Worm (Caenorhabditis elegans) whole organism, L3 larva: Measurements from ENCODE around the gene Y59C2A.2.
"Not testable (repeated sequence)": the region's sequence is repeated elsewhere in the genome, so short reads cannot be mapped to it uniquely, and the experiment has no call there.

ENCODE experiments used
- R02D3.7 ChIP-seq: fragments of 150-350 bp; optimal IDR thresholded peaks from 2 replicates; lab custom pipeline; 2014; ENCODE audit warnings: missing biosample characterization, missing genetic modification characterization
- ZK546.5 ChIP-seq: sonication (generic microtip); optimal IDR thresholded peaks from 2 replicates; lab custom pipeline; 2017; ENCODE audit warnings: missing biosample characterization, missing genetic modification characterization
- aly-2 ChIP-seq: fragments of 150-350 bp; optimal IDR thresholded peaks from 2 replicates; lab custom pipeline; 2014; ENCODE audit warnings: missing biosample characterization, missing genetic modification characterization
- ceh-28 ChIP-seq: fragments of 150-350 bp; optimal IDR thresholded peaks from 2 replicates; lab custom pipeline; 2014; ENCODE audit warnings: missing biosample characterization, missing genetic modification reagents, missing genetic modification characterization
- ceh-82 ChIP-seq: fragments of 150-350 bp; optimal IDR thresholded peaks from 2 replicates; lab custom pipeline; 2014; ENCODE audit warnings: missing biosample characterization, missing genetic modification characterization
- ceh-9 ChIP-seq: sonication (generic microtip); optimal IDR thresholded peaks from 2 replicates; lab custom pipeline; 2018; ENCODE audit warnings: missing biosample characterization, missing genetic modification characterization
- daf-12 ChIP-seq: fragments of 150-350 bp; optimal IDR thresholded peaks from 2 replicates; lab custom pipeline; 2014; ENCODE audit warnings: missing biosample characterization, missing genetic modification reagents, missing genetic modification characterization
- egl-27 ChIP-seq: sonication (generic microtip); optimal IDR thresholded peaks from 4 replicates; lab custom pipeline; 2017; ENCODE audit warnings: missing biosample characterization, missing genetic modification reagents, missing genetic modification characterization
- egl-5 ChIP-seq: fragments of 150-350 bp; optimal IDR thresholded peaks from 2 replicates; lab custom pipeline; 2017; ENCODE audit warnings: missing biosample characterization, missing genetic modification reagents, missing genetic modification characterization, inconsistent platforms
- elt-1 ChIP-seq: fragments of 150-350 bp; optimal IDR thresholded peaks from 2 replicates; lab custom pipeline; 2014; ENCODE audit warnings: missing biosample characterization, missing genetic modification characterization
- elt-2 ChIP-seq: sonication (generic microtip); optimal IDR thresholded peaks from 2 replicates; lab custom pipeline; 2016; ENCODE audit warnings: missing genetic modification reagents, mild to moderate bottlenecking, missing genetic modification characterization, missing compliant biosample characterization
- elt-3 ChIP-seq, 3 experiments: fragments of 150-350 bp in 1 of 3; sonication (generic microtip) in 2 of 3; optimal IDR thresholded peaks; 2 replicates in 2 of 3; 4 replicates in 1 of 3; lab custom pipeline; 2014 to 2017; ENCODE audit warnings: missing biosample characterization in 3 of 3, missing genetic modification characterization in 3 of 3
- eor-1 ChIP-seq, 2 experiments: fragments of 150-350 bp; optimal IDR thresholded peaks; 2 replicates each; lab custom pipeline; 2014 to 2018; ENCODE audit warnings: missing biosample characterization in 2 of 2, missing genetic modification characterization in 2 of 2
- fkh-10 ChIP-seq: sonication (generic microtip); optimal IDR thresholded peaks from 2 replicates; lab custom pipeline; 2017; ENCODE audit warnings: missing biosample characterization, missing genetic modification reagents, missing genetic modification characterization
- fkh-2 ChIP-seq: fragments of 150-350 bp; optimal IDR thresholded peaks from 2 replicates; lab custom pipeline; 2014; ENCODE audit warnings: missing biosample characterization, missing genetic modification reagents, missing genetic modification characterization
- fos-1 ChIP-seq: fragments of 150-350 bp; optimal IDR thresholded peaks from 2 replicates; lab custom pipeline; 2014; ENCODE audit warnings: missing biosample characterization, missing genetic modification characterization
- hmg-11 ChIP-seq: sonication (generic microtip); optimal IDR thresholded peaks from 2 replicates; lab custom pipeline; 2016; ENCODE audit warnings: missing genetic modification characterization, missing compliant biosample characterization
- jun-1 ChIP-seq: fragments of 150-350 bp; optimal IDR thresholded peaks from 2 replicates; lab custom pipeline; 2014; ENCODE audit warnings: missing biosample characterization, missing genetic modification reagents, missing genetic modification characterization
- lin-39 ChIP-seq: fragments of 150-350 bp; optimal IDR thresholded peaks from 2 replicates; lab custom pipeline; 2018; ENCODE audit warnings: missing biosample characterization, missing genetic modification reagents, missing genetic modification characterization
- mdl-1 ChIP-seq: fragments of 150-350 bp; optimal IDR thresholded peaks from 2 replicates; lab custom pipeline; 2014; ENCODE audit warnings: missing biosample characterization, missing genetic modification characterization
- mml-1 ChIP-seq: fragments of 150-350 bp; sonication (generic microtip); optimal IDR thresholded peaks from 3 replicates; lab custom pipeline; 2014; ENCODE audit warnings: missing biosample characterization, missing genetic modification characterization
- nhr-11 ChIP-seq: fragments of 150-350 bp; optimal IDR thresholded peaks from 2 replicates; lab custom pipeline; 2014; ENCODE audit warnings: missing biosample characterization, missing genetic modification characterization
- nhr-12 ChIP-seq: fragments of 150-350 bp; optimal IDR thresholded peaks from 2 replicates; lab custom pipeline; 2014; ENCODE audit warnings: missing biosample characterization, missing genetic modification characterization
- nhr-237 ChIP-seq: fragments of 150-350 bp; optimal IDR thresholded peaks from 2 replicates; lab custom pipeline; 2014; ENCODE audit warnings: missing biosample characterization, missing genetic modification characterization
- nhr-25 ChIP-seq: sonication (generic microtip); optimal IDR thresholded peaks from 2 replicates; lab custom pipeline; 2017; ENCODE audit warnings: missing biosample characterization, missing genetic modification characterization
- nhr-28 ChIP-seq: fragments of 150-350 bp; optimal IDR thresholded peaks from 2 replicates; lab custom pipeline; 2014; ENCODE audit warnings: missing biosample characterization, missing genetic modification characterization
- nhr-43 ChIP-seq: sonication (generic microtip); optimal IDR thresholded peaks from 2 replicates; lab custom pipeline; 2016; ENCODE audit warnings: mild to moderate bottlenecking, missing genetic modification characterization, missing compliant biosample characterization; ENCODE audit not compliant: poor library complexity, severe bottlenecking
- nhr-77 ChIP-seq: fragments of 150-350 bp; optimal IDR thresholded peaks from 2 replicates; lab custom pipeline; 2014; ENCODE audit warnings: missing biosample characterization, missing genetic modification characterization
- pqm-1 ChIP-seq: fragments of 150-350 bp; optimal IDR thresholded peaks from 2 replicates; lab custom pipeline; 2017; ENCODE audit warnings: missing biosample characterization, missing genetic modification characterization, inconsistent platforms
- skn-1 ChIP-seq: fragments of 150-350 bp; optimal IDR thresholded peaks from 2 replicates; lab custom pipeline; 2014; ENCODE audit warnings: missing biosample characterization, missing genetic modification characterization
- snpc-4 ChIP-seq: fragments of 150-350 bp; optimal IDR thresholded peaks from 2 replicates; lab custom pipeline; 2014; ENCODE audit warnings: missing biosample characterization, missing genetic modification characterization
- tbx-2 ChIP-seq: sonication (generic microtip); optimal IDR thresholded peaks from 2 replicates; lab custom pipeline; 2016; ENCODE audit warnings: mild to moderate bottlenecking, missing genetic modification characterization, missing compliant biosample characterization
- unc-39 ChIP-seq: sonication (generic microtip); optimal IDR thresholded peaks from 4 replicates; lab custom pipeline; 2017; ENCODE audit warnings: missing biosample characterization, missing genetic modification characterization
- unc-62 ChIP-seq: fragments of 150-350 bp; sonication (generic microtip); optimal IDR thresholded peaks from 4 replicates; lab custom pipeline; 2014; ENCODE audit warnings: missing biosample characterization, missing genetic modification reagents, missing genetic modification characterization
- ztf-4 ChIP-seq: fragments of 150-350 bp; optimal IDR thresholded peaks from 2 replicates; lab custom pipeline; 2014; ENCODE audit warnings: missing biosample characterization, missing genetic modification characterization

Gene Y59C2A.2

DNA sequence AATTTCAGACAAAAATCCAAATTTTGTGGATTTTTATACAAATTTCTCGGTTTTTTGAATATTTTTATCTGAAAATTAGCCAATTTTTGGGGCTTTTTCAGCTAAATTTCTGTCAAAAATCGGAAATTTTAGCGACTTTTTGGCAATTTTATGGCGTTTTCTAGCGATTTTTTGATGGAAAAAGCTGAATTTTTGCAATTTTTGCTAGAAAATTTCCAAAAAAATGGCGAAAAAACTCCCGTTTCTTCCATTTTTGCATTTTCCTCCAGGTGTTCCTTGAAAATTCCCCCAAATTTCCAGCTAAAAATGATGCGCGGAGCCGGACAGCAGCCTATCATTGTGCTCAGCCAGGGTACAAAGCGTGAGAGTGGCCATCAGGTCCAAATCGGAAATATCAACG is 29.3 kb upstream of the Y59C2A.2 start, which contains the start of gene cct-3:
Gene cct-3 (plus strand): TSS at position 301 of the 400 bp plus-strand sequence.
- TF ChIP-seq ceh-82 (tag; lab: Kevin White, UChicago): no peak
- TF ChIP-seq nhr-28 (tag; lab: Kevin White, UChicago): no peak
- TF ChIP-seq unc-39 (tag; lab: Kevin White, UChicago): no peak
- TF ChIP-seq nhr-43 (tag; lab: Kevin White, UChicago): no peak
- no peak for TF ChIP-seq ZK546.5 (tag; lab: Kevin White, UChicago)

DNA sequence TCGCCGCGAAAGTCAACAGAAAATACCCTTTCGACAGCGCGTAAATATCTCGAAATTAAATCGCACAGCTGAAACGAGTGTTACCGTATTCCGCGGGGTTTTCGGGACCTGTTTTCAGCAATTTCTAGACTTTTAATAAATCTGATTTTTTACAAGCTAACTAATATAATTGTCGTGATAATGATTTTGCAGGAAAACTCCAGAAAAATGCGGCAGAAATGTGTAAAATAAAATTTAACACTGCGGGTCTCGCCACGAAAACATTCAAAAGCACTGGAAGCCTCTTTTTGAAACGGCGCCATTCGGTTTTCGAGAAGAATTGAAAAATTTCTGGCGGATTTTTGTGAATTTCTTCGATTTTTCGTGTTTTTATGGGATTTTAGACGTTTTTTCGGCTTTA is 28.5 kb upstream of the Y59C2A.2 start, which contains the start of gene F54A3.6:
Gene F54A3.6 (minus strand): TSS at position 42 of the 400 bp plus-strand sequence.
- TF ChIP-seq lin-39 (tag; lab: Kevin White, UChicago); mml-1 (tag; lab: Kevin White, UChicago); tbx-2: not testable (repeated sequence)

DNA sequence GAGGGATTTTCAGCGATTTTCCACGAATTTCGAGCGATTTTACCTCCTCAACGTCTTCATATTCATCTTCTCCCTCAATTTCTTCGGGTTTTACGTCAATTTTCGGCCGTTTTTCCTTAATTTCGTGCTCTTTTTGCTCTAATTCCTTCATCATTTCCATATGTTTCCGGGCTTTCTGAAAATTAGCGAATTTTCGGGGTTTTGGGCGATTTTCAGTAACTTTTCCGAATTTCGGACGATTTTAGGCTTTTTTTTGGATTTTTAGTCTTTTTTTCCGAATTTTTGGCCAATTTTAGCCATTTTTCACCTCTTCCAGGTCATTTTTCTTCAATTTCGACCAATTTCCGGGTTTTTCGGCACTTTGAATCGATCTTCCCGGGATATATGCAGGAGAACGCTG is 26.4 kb upstream of the Y59C2A.2 start:
- TF ChIP-seq eor-1 (tag; optimal IDR thresholded peaks at IDR 0.05; lab: Kevin White, UChicago): no peak
- no peak for TF ChIP-seq mml-1 (tag; lab: Kevin White, UChicago)
- TF ChIP-seq nhr-43 (tag; lab: Kevin White, UChicago): no peak
- TF ChIP-seq pqm-1 (tag; lab: Kevin White, UChicago): no peak
- TF ChIP-seq unc-62: no peak
- no peak for TF ChIP-seq ztf-4 (tag; lab: Kevin White, UChicago)
- TF ChIP-seq unc-39 (tag; lab: Kevin White, UChicago): no peak
- TF ChIP-seq elt-1 (tag; lab: Kevin White, UChicago): no peak
- TF ChIP-seq ceh-9: no peak
- TF ChIP-seq R02D3.7: no peak
- TF ChIP-seq mdl-1 (tag; lab: Kevin White, UChicago): no peak
- TF ChIP-seq, all 47 proteins: peak for 0

DNA sequence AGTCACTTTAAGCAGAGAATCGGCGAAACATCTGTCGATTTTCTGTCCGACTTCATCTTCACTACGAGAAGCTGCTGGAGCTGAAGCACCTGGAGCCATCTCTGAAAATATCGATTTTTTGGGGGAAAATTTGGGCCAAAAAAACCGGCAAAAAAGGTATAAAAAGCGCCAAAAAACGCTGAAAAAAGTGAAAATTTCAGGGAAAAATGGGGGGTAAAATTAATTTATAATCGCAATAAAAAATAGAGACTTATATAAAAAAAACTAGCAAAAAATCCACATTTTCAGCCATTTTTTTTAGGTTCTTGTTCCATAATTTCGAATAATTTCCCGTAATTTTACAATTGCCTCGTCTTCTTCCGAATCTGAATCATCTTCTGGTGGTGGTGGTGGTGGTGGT is 21.7 kb upstream of the Y59C2A.2 start, which contains the start of gene F54A3.5:
Gene F54A3.5 (minus strand): TSS at position 101 of the 400 bp plus-strand sequence.
- no peak for TF ChIP-seq unc-62
- no peak for TF ChIP-seq tbx-2
- TF ChIP-seq nhr-77 (tag; lab: Kevin White, UChicago): no peak
- no peak for TF ChIP-seq elt-2 (tag; lab: Kevin White, UChicago)
- no peak for TF ChIP-seq unc-39 (tag; lab: Kevin White, UChicago)
- TF ChIP-seq skn-1 (tag; lab: Kevin White, UChicago): no peak
- no peak for TF ChIP-seq snpc-4 (tag; lab: Kevin White, UChicago)
- no peak for TF ChIP-seq fkh-10 (GFP tag; lab: Kevin White, UChicago)
- TF ChIP-seq egl-5 (tag; lab: Kevin White, UChicago): no peak
- no peak for TF ChIP-seq elt-3 (tag; optimal IDR thresholded peaks at IDR 0.05; lab: Kevin White, UChicago)
- no peak for TF ChIP-seq ceh-82 (tag; lab: Kevin White, UChicago)
- TF ChIP-seq hmg-11 (tag; lab: Kevin White, UChicago): no peak
- TF ChIP-seq elt-1 (tag; lab: Kevin White, UChicago): no peak
- TF ChIP-seq jun-1 (tag; lab: Kevin White, UChicago): no peak
- no peak for TF ChIP-seq nhr-237
- TF ChIP-seq ZK546.5 (tag; lab: Kevin White, UChicago): no peak
- TF ChIP-seq nhr-25 (tag; lab: Kevin White, UChicago): no peak

DNA sequence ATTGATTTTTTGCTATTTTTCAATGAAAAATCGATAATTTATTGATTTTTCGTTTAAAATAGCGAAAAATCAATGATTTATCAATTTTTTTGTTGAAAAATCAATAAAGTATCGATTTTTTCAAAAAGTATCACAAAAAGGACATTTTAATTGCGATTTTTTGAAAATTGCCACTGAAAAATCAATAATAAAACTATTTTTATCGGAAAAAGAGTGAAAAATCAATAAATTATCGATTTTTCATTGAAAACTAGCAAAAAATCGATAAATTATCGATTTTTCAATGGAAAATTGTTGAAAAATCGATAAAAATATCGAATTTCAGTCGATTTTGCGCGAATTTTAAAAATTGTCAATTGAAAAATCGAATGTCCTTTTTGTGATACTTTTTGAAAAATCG is 21.0 kb upstream of the Y59C2A.2 start:
- TF ChIP-seq ceh-28 (tag; lab: Kevin White, UChicago): peak; percentile 85
- TF ChIP-seq, all 47 proteins: peak for 1; not testable (repeated sequence) for 46

DNA sequence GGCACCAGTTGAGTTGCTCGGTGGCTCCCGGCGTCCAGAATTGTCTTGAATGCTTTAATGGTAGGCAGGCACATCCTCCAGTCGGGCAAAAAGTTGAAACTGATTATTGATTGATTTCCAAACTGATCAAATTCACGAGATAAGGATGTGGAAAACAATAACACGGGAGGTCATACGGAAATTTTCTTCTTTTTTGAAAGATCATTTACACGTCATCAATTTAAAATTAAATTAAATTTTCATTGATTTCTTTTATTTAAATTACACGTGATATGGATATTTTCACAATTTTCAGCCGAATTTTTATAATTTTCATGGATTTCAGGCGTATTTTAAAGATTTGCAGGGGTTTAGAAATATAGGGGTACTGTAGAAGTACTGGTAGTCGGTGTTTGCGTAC is 19.5 kb upstream of the Y59C2A.2 start, which contains the start of gene cbs-2:
Gene cbs-2 (minus strand): TSS at position 101 of the 400 bp plus-strand sequence.
- TF ChIP-seq elt-1 (tag; lab: Kevin White, UChicago) (no peak), egl-27 (tag; lab: Kevin White, UChicago) (no peak), nhr-237 (no peak), fkh-2 (tag; lab: Kevin White, UChicago) (no peak), nhr-12 (tag; lab: Kevin White, UChicago) (no peak), mml-1 (tag; lab: Kevin White, UChicago) (no peak), nhr-28 (tag; lab: Kevin White, UChicago) (no peak), jun-1 (tag; lab: Kevin White, UChicago) (no peak), nhr-11 (tag; lab: Kevin White, UChicago) (no peak), egl-5 (tag; lab: Kevin White, UChicago) (no peak), daf-12 (tag; lab: Kevin White, UChicago) (no peak), pqm-1 (tag; lab: Kevin White, UChicago) (no peak), fos-1 (tag; lab: Kevin White, UChicago) (no peak), unc-62 (no peak), skn-1 (tag; lab: Kevin White, UChicago) (no peak), aly-2 (no peak)
